Worm (Caenorhabditis elegans): ENCODE data around the gene gst-16.

- TF ChIP-seq zag-1 (tag; optimal IDR thresholded peaks at IDR 0.05) = no peak
- no peak for TF ChIP-seq mdl-1 (tag; optimal IDR thresholded peaks at IDR 0.05)
- no peak for TF ChIP-seq ama-1 (optimal IDR thresholded peaks at IDR 0.05)
- no peak for TF ChIP-seq fos-1 (tag; optimal IDR thresholded peaks at IDR 0.05)
- no peak for TF ChIP-seq fkh-10 (GFP tag; optimal IDR thresholded peaks at IDR 0.05)
- no peak for TF ChIP-seq hlh-17 (GFP tag; optimal IDR thresholded peaks at IDR 0.05; ENCODE audit: borderline replicate concordance)
- TF ChIP-seq nhr-28 (tag; optimal IDR thresholded peaks at IDR 0.05) = no peak
These were observed 38.5 kb downstream of the gst-16 start, which contains the start of gene Y48E1B.8 for ce11 chrII:13585655-13586170.

Measured in whole organism, L1 larva.